Fruit fly (Drosophila melanogaster): Measurements from ENCODE around the gene CG46440.

dm6 chrX:15816127-15816526 lies 41.5 kb downstream of the CG46440 start:
- TF ChIP-seq dmrt93B (GFP tag; optimal IDR thresholded peaks at IDR 0.05) (no peak), psq (GFP tag; optimal IDR thresholded peaks at IDR 0.05) (no peak), HLH106 (tag; optimal IDR thresholded peaks at IDR 0.05) (no peak), tai (GFP tag; optimal IDR thresholded peaks at IDR 0.05) (no peak), CrebA (GFP tag; optimal IDR thresholded peaks at IDR 0.05; ENCODE audit: borderline replicate concordance) (no peak), lola (GFP tag; optimal IDR thresholded peaks at IDR 0.05) (no peak), CG9705 (GFP tag; optimal IDR thresholded peaks at IDR 0.05) (no peak), Rel (GFP tag; optimal IDR thresholded peaks at IDR 0.05) (no peak), Rel (tag; optimal IDR thresholded peaks at IDR 0.05) (no peak)

Measured in whole organism, wandering third instar larva.